Fruit fly (Drosophila melanogaster): ENCODE data around the gene Dbp21E2.

- TF ChIP-seq ttk (optimal IDR thresholded peaks at IDR 0.05): no peak
- no peak for TF ChIP-seq h (optimal IDR thresholded peaks at IDR 0.05)
- TF ChIP-seq psq (optimal IDR thresholded peaks at IDR 0.05): no peak
- TF ChIP-seq Myc (optimal IDR thresholded peaks at IDR 0.05): no peak
- TF ChIP-seq insv (optimal IDR thresholded peaks at IDR 0.05): no peak
- no peak for TF ChIP-seq Sin3A (optimal IDR thresholded peaks at IDR 0.05)
Observed at dm6 chr2L:850727-851257, 39.4 kb downstream of the Dbp21E2 start, which contains the start of gene drongo.

Data from Kc167 (cell line).